Worm (Caenorhabditis elegans): Measurements from ENCODE around the gene Y53F4B.62.

The Y53F4B.62 gene

ce11 chrII:15135886-15136285, 5.5 kb upstream of the Y53F4B.62 start, which contains the start of gene Y53F4B.25:
Y53F4B.25 (plus strand) TSS chrII:15136186.
- no peak for TF ChIP-seq unc-62 (GFP tag; optimal IDR thresholded peaks at IDR 0.05)

ce11 chrII:15134332-15134731, 3.9 kb upstream of the Y53F4B.62 start, which contains the start of gene Y53F4B.24:
Y53F4B.24 (minus strand) TSS chrII:15134432.
- no peak for TF ChIP-seq unc-62 (GFP tag; optimal IDR thresholded peaks at IDR 0.05)

DNA sequence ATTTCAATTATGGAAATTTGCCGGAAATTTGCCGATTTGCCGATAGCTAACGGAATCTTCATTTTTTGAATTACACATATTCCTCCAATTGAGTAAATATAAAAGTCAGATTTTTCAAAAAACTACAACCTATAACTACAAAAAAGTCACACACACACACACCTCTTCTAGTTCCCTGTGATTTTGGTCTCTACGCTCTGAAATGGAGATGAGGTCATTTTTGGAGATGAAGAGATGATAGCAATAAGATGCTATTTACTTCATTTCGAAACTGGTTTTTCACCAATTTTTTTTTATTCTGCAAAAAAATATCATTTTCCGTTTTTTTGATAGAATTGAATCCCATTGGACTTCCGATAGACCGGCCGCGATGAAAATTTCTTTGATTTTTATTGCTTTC, 6.2 kb downstream of the Y53F4B.62 start, which contains the start of gene Y53F4B.23:
Gene Y53F4B.23, plus strand, starts transcription at position 312 of the 400 bp plus-strand sequence.
- no peak for TF ChIP-seq unc-62 (GFP tag; optimal IDR thresholded peaks at IDR 0.05)

ce11 chrII:15119537-15120360, 10.7 kb downstream of the Y53F4B.62 start, which contains the start of gene arp-1:
arp-1 (plus strand) TSS chrII:15120301.
- TF ChIP-seq unc-62 (GFP tag; optimal IDR thresholded peaks at IDR 0.05): no peak

- TF ChIP-seq unc-62 (GFP tag; optimal IDR thresholded peaks at IDR 0.05): no peak
These were observed 19.1 kb downstream of the Y53F4B.62 start for ce11 chrII:15111352-15111751.

DNA sequence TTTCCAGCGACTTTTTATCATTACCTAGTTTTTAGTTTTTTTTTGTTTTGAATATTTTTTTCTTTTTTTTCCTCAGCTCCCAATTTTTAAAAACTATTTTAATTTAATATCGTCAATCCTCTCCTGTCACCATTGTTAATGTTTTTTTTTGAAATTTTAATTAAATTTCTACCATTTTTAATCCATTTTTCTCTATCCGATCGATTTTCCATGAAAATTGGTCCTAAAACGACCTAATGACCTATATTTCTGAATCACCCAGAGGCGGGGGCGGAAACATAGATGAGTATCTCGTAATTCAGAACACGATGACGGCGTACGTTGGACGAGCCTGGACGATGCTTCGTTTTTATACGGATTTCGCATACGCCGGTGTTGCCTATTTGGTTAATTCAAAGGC, 20.6 kb downstream of the Y53F4B.62 start, which contains the start of gene Y53F4B.39:
Gene Y53F4B.39, plus strand, starts transcription at position 301 of the 400 bp plus-strand sequence.
- no peak for TF ChIP-seq unc-62 (GFP tag; optimal IDR thresholded peaks at IDR 0.05)

- TF ChIP-seq unc-62 (GFP tag; optimal IDR thresholded peaks at IDR 0.05): no peak
These were observed 23.2 kb downstream of the Y53F4B.62 start for ce11 chrII:15107184-15107583.

ce11 chrII:15089896-15090230, 40.5 kb downstream of the Y53F4B.62 start, which contains the start of gene Y53F4B.21:
Y53F4B.21 (plus strand) TSS chrII:15090180.
- TF ChIP-seq unc-62 (GFP tag; optimal IDR thresholded peaks at IDR 0.05): no peak

DNA sequence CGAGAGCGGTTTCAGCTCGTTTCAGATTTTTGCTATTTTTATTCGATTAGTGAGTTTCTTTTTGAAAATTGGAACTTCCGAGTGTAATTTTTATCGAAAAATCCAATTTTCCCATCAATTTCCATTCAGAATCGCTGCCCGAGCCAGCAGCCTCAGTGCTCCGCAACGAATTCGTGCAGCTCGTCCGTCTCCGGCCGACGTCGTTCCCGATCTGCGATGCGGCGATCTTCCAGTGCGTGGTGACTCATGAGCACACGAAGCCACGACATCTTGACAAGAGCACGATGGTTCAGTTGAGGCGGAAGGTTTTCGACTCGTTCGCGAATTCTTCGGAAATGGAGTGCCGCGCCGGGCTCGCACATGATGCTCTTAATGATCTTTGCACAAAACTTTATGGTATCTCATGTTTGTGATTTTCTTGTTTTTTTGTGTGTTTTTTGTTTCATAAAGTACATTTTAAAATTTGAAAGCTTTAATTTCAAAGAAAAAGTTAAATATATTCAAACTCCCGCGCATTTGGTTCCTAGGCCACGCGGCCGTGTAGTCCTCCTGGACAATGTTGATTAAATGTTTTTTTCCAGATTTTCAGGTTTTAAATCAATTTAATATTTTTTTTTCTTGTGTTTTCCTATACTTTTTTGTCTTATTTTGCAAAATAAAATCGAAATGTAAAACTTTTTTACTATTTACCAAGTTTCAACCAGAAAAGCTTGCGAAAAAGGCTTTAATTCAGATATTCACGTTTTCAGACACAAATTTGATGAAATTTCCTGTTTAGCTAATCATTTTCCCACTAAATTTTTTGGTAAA, 41.1 kb downstream of the Y53F4B.62 start:
- no peak for TF ChIP-seq unc-62 (GFP tag; optimal IDR thresholded peaks at IDR 0.05)

DNA sequence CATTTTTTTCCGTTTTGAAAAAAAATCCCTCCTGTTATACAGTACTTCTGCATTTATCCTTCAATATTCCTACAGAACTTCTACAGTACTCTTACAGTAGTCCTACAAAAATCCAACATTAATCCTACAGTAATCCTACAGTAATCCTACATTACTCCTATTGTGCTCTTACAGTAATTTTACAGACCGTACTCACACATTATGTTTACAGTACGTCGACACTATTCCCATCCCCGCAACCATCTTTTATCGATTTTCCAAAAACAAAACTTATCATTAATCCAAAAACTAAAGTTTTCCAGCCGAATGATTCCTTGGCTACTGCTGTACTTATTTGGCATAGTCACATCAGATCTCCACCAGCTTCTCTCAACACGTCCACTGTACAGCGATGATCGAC, 46.2 kb downstream of the Y53F4B.62 start, which contains the start of gene Y53F4B.20:
Gene Y53F4B.20, plus strand, starts transcription at position 301 of the 400 bp plus-strand sequence.
- no peak for TF ChIP-seq unc-62 (GFP tag; optimal IDR thresholded peaks at IDR 0.05)

- no peak for TF ChIP-seq unc-62 (GFP tag; optimal IDR thresholded peaks at IDR 0.05)
These were observed 49.9 kb downstream of the Y53F4B.62 start for ce11 chrII:15080535-15080934.
